Worm (Caenorhabditis elegans): ENCODE results near the gene Y57G11C.1147.

DNA sequence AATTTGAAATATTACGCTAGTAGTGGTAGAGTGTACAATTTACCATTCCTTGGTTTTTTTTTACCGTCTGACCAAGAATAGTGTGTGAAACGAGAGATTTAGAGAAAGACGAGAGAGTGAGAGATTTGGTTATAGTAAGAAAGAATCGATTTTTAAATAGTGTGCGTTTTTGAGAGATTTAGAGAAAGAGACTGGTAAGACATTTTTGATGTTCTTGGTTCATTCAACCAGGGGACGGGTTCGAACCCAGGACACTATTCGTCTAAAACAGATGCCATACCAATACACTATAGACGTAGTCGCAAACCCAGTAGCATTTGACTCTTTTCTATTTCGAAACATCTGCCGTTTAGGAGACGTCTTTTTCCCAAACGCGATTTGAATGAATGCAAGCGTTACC lies 40.8 kb upstream of the Y57G11C.1147 start:
- TF ChIP-seq hnd-1 (tag; optimal IDR thresholded peaks at IDR 0.05) (peak; percentile 64), B0310.2 (tag; optimal IDR thresholded peaks at IDR 0.05) (peak; percentile 30), pes-1 (GFP tag; IDR thresholded peaks at IDR 0.05) (peak; percentile 86), ama-1 (optimal IDR thresholded peaks at IDR 0.05) (no peak), ets-7 (tag; optimal IDR thresholded peaks at IDR 0.05) (peak; percentile 42), aly-1 (tag; optimal IDR thresholded peaks at IDR 0.05) (peak; percentile 69), flt-1 (GFP tag; IDR thresholded peaks at IDR 0.05) (peak; percentile 80), scrt-1 (GFP tag; IDR thresholded peaks at IDR 0.05) (no peak; the same call in 1 of the 2 replicates), hmg-4 (GFP tag; optimal IDR thresholded peaks at IDR 0.05) (no peak)
